Worm (Caenorhabditis elegans) whole organism, L1 larva: ENCODE measurements around the gene K07F5.6.

Experiments
- C04F5.9 ChIP-seq: sonication (generic microtip); optimal IDR thresholded peaks from 2 replicates; lab custom pipeline; 2016; ENCODE audit warnings: missing genetic modification characterization, missing compliant biosample characterization
- C16A3.4 ChIP-seq: fragments of 150-350 bp; optimal IDR thresholded peaks from 2 replicates; lab custom pipeline; 2014; ENCODE audit warnings: missing biosample characterization, missing genetic modification characterization
- C34B4.2 ChIP-seq: sonication (generic microtip); optimal IDR thresholded peaks from 2 replicates; lab custom pipeline; 2017; ENCODE audit warnings: mild to moderate bottlenecking, missing genetic modification characterization, missing compliant biosample characterization
- aha-1 ChIP-seq: fragments of 150-350 bp; optimal IDR thresholded peaks from 2 replicates; lab custom pipeline; 2014; ENCODE audit warnings: missing biosample characterization, missing genetic modification characterization
- blmp-1 ChIP-seq: fragments of 150-350 bp; optimal IDR thresholded peaks from 2 replicates; lab custom pipeline; 2014; ENCODE audit warnings: missing biosample characterization, missing genetic modification characterization
- ceh-63 ChIP-seq: fragments of 200-800 bp; sonication (Bioruptor generic); optimal IDR thresholded peaks from 2 replicates; lab custom pipeline; 2018; ENCODE audit warnings: mild to moderate bottlenecking, missing genetic modification characterization, missing compliant biosample characterization
- ceh-8 ChIP-seq: fragments of 200-800 bp; sonication (Bioruptor generic); optimal IDR thresholded peaks from 2 replicates; lab custom pipeline; 2018; ENCODE audit warnings: mild to moderate bottlenecking, missing genetic modification characterization, moderate library complexity, missing compliant biosample characterization
- ceh-82 ChIP-seq, 3 experiments: fragments of 150-350 bp in 1 of 3; sonication (generic microtip) in 2 of 3; optimal IDR thresholded peaks; 2 replicates each; lab custom pipeline; 2014 to 2017; ENCODE audit warnings: missing biosample characterization in 3 of 3, missing genetic modification characterization in 3 of 3
- ceh-90 ChIP-seq: sonication (generic microtip); optimal IDR thresholded peaks from 2 replicates; lab custom pipeline; 2016; ENCODE audit warnings: missing genetic modification characterization, missing compliant biosample characterization
- dsc-1 ChIP-seq: sonication (generic microtip); optimal IDR thresholded peaks from 2 replicates; lab custom pipeline; 2016; ENCODE audit warnings: mild to moderate bottlenecking, missing genetic modification characterization, missing compliant biosample characterization
- efl-1 ChIP-seq, 4 experiments: fragments of 150-350 bp; optimal IDR thresholded peaks in 3 of 4; peaks in 1 of 4; 1 replicate in 1 of 4; 2 replicates in 3 of 4; lab custom pipeline; 2014; ENCODE audit warnings: missing biosample characterization in 2 of 4, missing genetic modification characterization in 2 of 4, missing genetic modification reagents in 2 of 4
- egl-13 ChIP-seq: sonication (generic microtip); optimal IDR thresholded peaks from 2 replicates; lab custom pipeline; 2016; ENCODE audit warnings: missing genotype, missing genetic modification reagents, missing genetic modification characterization, missing compliant biosample characterization
- egl-27 ChIP-seq, 2 experiments: fragments of 150-350 bp in 1 of 2; sonication (generic microtip); optimal IDR thresholded peaks; 3 replicates each; lab custom pipeline; 2017 to 2018; ENCODE audit warnings: missing biosample characterization in 2 of 2, missing genetic modification characterization in 2 of 2, missing genetic modification reagents in 2 of 2
- elt-3 ChIP-seq, 6 experiments: fragments of 150-350 bp in 1 of 6; sonication (generic microtip); optimal IDR thresholded peaks; 2 replicates each; lab custom pipeline; 2017 to 2018; ENCODE audit warnings: missing biosample characterization in 6 of 6, missing genetic modification characterization in 6 of 6, inconsistent platforms in 1 of 6
- ets-5 ChIP-seq: fragments of 200-800 bp; sonication (Bioruptor generic); IDR thresholded peaks from 2 replicates; pipeline ENCODE4 v1.3.6; 2022; ENCODE audit warnings: missing genetic modification characterization, missing compliant biosample characterization
- hlh-17 ChIP-seq: fragments of 200-800 bp; sonication (Bioruptor generic); optimal IDR thresholded peaks from 2 replicates; lab custom pipeline; 2018; ENCODE audit warnings: missing genetic modification characterization, mild to moderate bottlenecking, missing compliant biosample characterization, moderate library complexity, borderline replicate concordance
- hlh-4 ChIP-seq: sonication (generic microtip); optimal IDR thresholded peaks from 2 replicates; lab custom pipeline; 2016; ENCODE audit warnings: mild to moderate bottlenecking, missing genetic modification characterization, missing compliant biosample characterization
- jun-1 ChIP-seq: fragments of 150-350 bp; optimal IDR thresholded peaks from 2 replicates; lab custom pipeline; 2014; ENCODE audit warnings: missing biosample characterization, missing genetic modification reagents, missing genetic modification characterization
- lin-14 ChIP-seq: fragments of 200-800 bp; sonication (Bioruptor generic); optimal IDR thresholded peaks from 2 replicates; lab custom pipeline; 2018; ENCODE audit warnings: mild to moderate bottlenecking, missing genetic modification characterization, moderate library complexity, missing compliant biosample characterization
- lin-15B ChIP-seq: fragments of 150-350 bp; sonication (generic microtip); optimal IDR thresholded peaks from 3 replicates; lab custom pipeline; 2014; ENCODE audit warnings: missing biosample characterization, missing genetic modification characterization
- lir-3 ChIP-seq: sonication (generic microtip); optimal IDR thresholded peaks from 2 replicates; lab custom pipeline; 2016; ENCODE audit warnings: mild to moderate bottlenecking, missing genetic modification characterization, moderate library complexity, missing compliant biosample characterization; ENCODE audit not compliant: poor library complexity
- mab-9 ChIP-seq: fragments of 200-800 bp; sonication (Bioruptor generic); IDR thresholded peaks from 2 replicates; pipeline ENCODE4 v1.3.6; 2022; ENCODE audit warnings: missing genetic modification reagents, missing genetic modification characterization, missing compliant biosample characterization
- mep-1 ChIP-seq: fragments of 150-350 bp; optimal IDR thresholded peaks from 2 replicates; lab custom pipeline; 2014; ENCODE audit warnings: missing biosample characterization, missing genetic modification characterization
- nhr-11 ChIP-seq: fragments of 150-350 bp; optimal IDR thresholded peaks from 2 replicates; lab custom pipeline; 2014; ENCODE audit warnings: missing biosample characterization, missing genetic modification characterization
- nhr-12 ChIP-seq: sonication (generic microtip); optimal IDR thresholded peaks from 2 replicates; lab custom pipeline; 2017; ENCODE audit warnings: missing biosample characterization, missing genetic modification characterization
- nhr-19 ChIP-seq: fragments of 200-800 bp; sonication (Bioruptor generic); conservative IDR thresholded peaks from 2 replicates; pipeline ENCODE4 v1.3.6; 2022; ENCODE audit warnings: missing genetic modification characterization, missing compliant biosample characterization
- nhr-237 ChIP-seq: fragments of 150-350 bp; optimal IDR thresholded peaks from 2 replicates; lab custom pipeline; 2014; ENCODE audit warnings: missing biosample characterization, missing genetic modification characterization
- nhr-28 ChIP-seq: fragments of 150-350 bp; optimal IDR thresholded peaks from 2 replicates; lab custom pipeline; 2014; ENCODE audit warnings: missing biosample characterization, missing genetic modification characterization
- nhr-47 ChIP-seq: sonication (generic microtip); optimal IDR thresholded peaks from 2 replicates; lab custom pipeline; 2016; ENCODE audit warnings: mild to moderate bottlenecking, missing genetic modification characterization, moderate library complexity, missing compliant biosample characterization
- nhr-71 ChIP-seq: sonication (generic microtip); optimal IDR thresholded peaks from 2 replicates; lab custom pipeline; 2016; ENCODE audit warnings: mild to moderate bottlenecking, missing genetic modification characterization, moderate library complexity, missing compliant biosample characterization
- nhr-77 ChIP-seq: fragments of 150-350 bp; optimal IDR thresholded peaks from 2 replicates; lab custom pipeline; 2014; ENCODE audit warnings: missing biosample characterization, missing genetic modification characterization
- nhr-84 ChIP-seq: sonication (generic microtip); optimal IDR thresholded peaks from 2 replicates; lab custom pipeline; 2017; ENCODE audit warnings: missing biosample characterization, missing genetic modification characterization
- nhr-85 ChIP-seq: sonication (generic microtip); peaks from one replicate; lab custom pipeline; 2016; ENCODE audit warnings: missing genetic modification characterization, inconsistent platforms, missing compliant biosample characterization
- nhr-90 ChIP-seq: sonication (generic microtip); optimal IDR thresholded peaks from 2 replicates; lab custom pipeline; 2016; ENCODE audit warnings: mild to moderate bottlenecking, missing genetic modification characterization, missing compliant biosample characterization; ENCODE audit not compliant: poor library complexity
- pag-3 ChIP-seq: sonication (generic microtip); optimal IDR thresholded peaks from 2 replicates; lab custom pipeline; 2017; ENCODE audit warnings: missing genetic modification characterization, mild to moderate bottlenecking, missing compliant biosample characterization, antibody characterized with exemption, borderline replicate concordance; ENCODE audit not compliant: insufficient read depth
- pax-3 ChIP-seq: fragments of 200-800 bp; sonication (Bioruptor generic); optimal IDR thresholded peaks from 2 replicates; lab custom pipeline; 2018; ENCODE audit warnings: mild to moderate bottlenecking, missing genetic modification characterization, moderate library complexity, missing compliant biosample characterization
- pqm-1 ChIP-seq: sonication (generic microtip); optimal IDR thresholded peaks from 3 replicates; lab custom pipeline; 2017; ENCODE audit warnings: missing biosample characterization, missing genetic modification characterization
- skn-1 ChIP-seq: fragments of 150-350 bp; optimal IDR thresholded peaks from 2 replicates; lab custom pipeline; 2014; ENCODE audit warnings: missing biosample characterization, missing genetic modification characterization
- snpc-4 ChIP-seq: fragments of 150-350 bp; optimal IDR thresholded peaks from 2 replicates; lab custom pipeline; 2014; ENCODE audit warnings: missing biosample characterization, missing genetic modification characterization
- snu-23 ChIP-seq: sonication (generic microtip); optimal IDR thresholded peaks from 2 replicates; lab custom pipeline; 2016; ENCODE audit warnings: missing genetic modification characterization, missing compliant biosample characterization
- sox-4 ChIP-seq: sonication (generic microtip); optimal IDR thresholded peaks from 2 replicates; lab custom pipeline; 2016; ENCODE audit warnings: missing genetic modification characterization, missing compliant biosample characterization
- unc-30 ChIP-seq: sonication (generic microtip); optimal IDR thresholded peaks from 2 replicates; lab custom pipeline; 2017; ENCODE audit warnings: missing biosample characterization, missing genetic modification characterization
- unc-62 ChIP-seq: fragments of 150-350 bp; optimal IDR thresholded peaks from 2 replicates; lab custom pipeline; 2014; ENCODE audit warnings: missing biosample characterization, missing genetic modification reagents, missing genetic modification characterization
- unc-98 ChIP-seq: fragments of 200-800 bp; sonication (Bioruptor generic); IDR thresholded peaks from 2 replicates; pipeline ENCODE4 v1.3.6; 2022; ENCODE audit warnings: missing genetic modification characterization, missing compliant biosample characterization
- xbp-1 ChIP-seq: sonication (generic microtip); optimal IDR thresholded peaks from 2 replicates; lab custom pipeline; 2016; ENCODE audit warnings: missing genetic modification characterization, missing compliant biosample characterization
- zag-1 ChIP-seq: fragments of 150-350 bp; optimal IDR thresholded peaks from 2 replicates; lab custom pipeline; 2014; ENCODE audit warnings: missing biosample characterization, missing genetic modification characterization
- zip-4 ChIP-seq: fragments of 200-800 bp; sonication (Bioruptor generic); optimal IDR thresholded peaks from 2 replicates; lab custom pipeline; 2018; ENCODE audit warnings: mild to moderate bottlenecking, missing genetic modification characterization, moderate library complexity, missing compliant biosample characterization
- ztf-11 ChIP-seq, 2 experiments: sonication (generic microtip); optimal IDR thresholded peaks; 2 replicates each; lab custom pipeline; 2016 to 2017; ENCODE audit warnings: missing genetic modification characterization in 2 of 2, missing biosample characterization in 1 of 2, missing compliant biosample characterization in 1 of 2
- ztf-4 ChIP-seq: fragments of 150-350 bp; optimal IDR thresholded peaks from 2 replicates; lab custom pipeline; 2014; ENCODE audit warnings: missing biosample characterization, missing genetic modification characterization

The K07F5.6 gene

DNA sequence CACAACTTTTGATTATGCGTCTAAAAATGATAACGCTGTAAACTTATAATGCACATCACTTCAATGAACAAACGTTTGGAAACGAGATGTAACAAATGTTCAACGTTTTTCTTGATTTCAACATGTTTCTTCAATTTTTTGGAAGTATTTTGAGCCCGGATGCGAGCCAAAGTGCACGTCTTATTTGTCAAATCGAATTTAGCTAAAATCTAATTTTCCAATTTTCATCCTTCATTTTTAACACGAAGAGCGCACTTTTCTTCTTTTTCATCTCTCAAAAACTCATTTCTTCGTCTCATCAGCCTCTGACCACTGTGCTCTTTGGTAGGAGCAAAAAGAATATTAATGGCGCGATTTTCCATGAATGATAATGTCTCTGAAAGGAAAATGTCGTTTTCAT is 48.2 kb downstream of the K07F5.6 start (continued):
- no peak for TF ChIP-seq nhr-12 (tag; lab: Kevin White, UChicago)
- TF ChIP-seq nhr-77 = no peak
- no peak for TF ChIP-seq mab-9 (GFP tag; lab: Robert Waterston, UW)
- TF ChIP-seq snu-23 (GFP tag; lab: Kevin White, UChicago) = no peak
- no peak for TF ChIP-seq nhr-28
- peak; percentile 71 for TF ChIP-seq lin-14
- TF ChIP-seq nhr-47 = peak; percentile 8
- TF ChIP-seq, all 84 proteins: peak for 8

DNA sequence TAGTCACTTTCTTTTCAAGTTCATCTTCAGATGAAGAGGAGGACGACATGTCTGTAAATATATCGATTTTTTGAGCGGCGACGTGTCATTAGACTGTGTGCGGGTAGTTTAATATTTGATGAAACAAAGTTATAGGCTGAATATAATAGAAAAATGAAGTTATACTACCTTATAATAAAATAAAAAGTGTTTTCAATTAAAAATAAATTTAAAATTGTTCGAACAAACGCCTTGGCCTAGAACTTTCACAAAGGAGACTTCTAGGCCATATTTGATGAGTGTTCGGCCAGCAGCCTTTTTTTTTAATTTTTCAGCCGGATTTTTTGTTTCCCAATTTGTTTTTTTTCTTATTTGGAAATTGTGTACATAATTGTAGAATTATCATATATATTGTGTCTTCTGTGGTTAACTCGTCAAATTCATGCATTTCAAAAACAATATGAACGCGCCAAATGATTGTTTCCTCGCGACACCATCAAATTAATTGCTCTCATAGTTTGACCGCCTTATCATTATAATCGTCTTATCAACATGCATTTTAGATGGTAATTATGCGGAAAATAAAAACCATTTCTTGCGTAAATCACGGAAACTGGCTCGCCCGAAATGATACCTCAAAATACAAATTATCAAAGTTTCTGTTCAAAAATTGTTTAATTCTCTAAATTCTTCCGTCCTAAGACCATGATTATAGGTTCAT is 49.0 kb downstream of the K07F5.6 start, which contains the start of gene T13F2.2:
TSS of gene T13F2.2 (minus strand) at position 51 of the 700 bp plus-strand sequence.
- peak; percentile 63 for TF ChIP-seq lir-3 (tag; lab: Kevin White, UChicago)
- TF ChIP-seq C04F5.9 (tag; lab: Kevin White, UChicago) = no peak
- no peak for TF ChIP-seq aha-1 (tag; lab: Kevin White, UChicago)
- TF ChIP-seq blmp-1 (tag; lab: Kevin White, UChicago) = no peak
- TF ChIP-seq egl-13 = no peak
- TF ChIP-seq dsc-1 = peak; percentile 25
- no peak for TF ChIP-seq nhr-84 (tag; lab: Kevin White, UChicago)
- no peak for TF ChIP-seq nhr-28
- TF ChIP-seq egl-27 (tag; optimal IDR thresholded peaks at IDR 0.05; lab: Kevin White, UChicago) = no peak
- TF ChIP-seq ceh-82 (tag; optimal IDR thresholded peaks at IDR 0.05; lab: Kevin White, UChicago) = no peak
- no peak for TF ChIP-seq jun-1 (tag; lab: Kevin White, UChicago)
- no peak for TF ChIP-seq elt-3 (tag; optimal IDR thresholded peaks at IDR 0.05; lab: Kevin White, UChicago)
- TF ChIP-seq ceh-63 (GFP tag; lab: Kevin White, UChicago) = no peak
- no peak for TF ChIP-seq sox-4 (tag; lab: Kevin White, UChicago)
- no peak for TF ChIP-seq zag-1 (tag; lab: Kevin White, UChicago)
- TF ChIP-seq nhr-90 (tag; lab: Kevin White, UChicago) = peak; percentile 56
- TF ChIP-seq unc-62 (GFP tag; lab: Kevin White, UChicago) = no peak
- TF ChIP-seq ets-5 (GFP tag; lab: Robert Waterston, UW) = no peak
- TF ChIP-seq pax-3 (tag; lab: Kevin White, UChicago) = no peak
- TF ChIP-seq xbp-1 (tag; lab: Kevin White, UChicago) = no peak
- TF ChIP-seq snpc-4 (tag; lab: Kevin White, UChicago) = no peak
- no peak for TF ChIP-seq mep-1 (tag; lab: Kevin White, UChicago)
- no peak for TF ChIP-seq ztf-4 (tag; lab: Kevin White, UChicago)
- TF ChIP-seq nhr-19 (GFP tag; lab: Robert Waterston, UW) = no peak
- TF ChIP-seq unc-30 (tag; lab: Kevin White, UChicago) = no peak
- TF ChIP-seq nhr-11 (tag; lab: Kevin White, UChicago) = no peak
- no peak for TF ChIP-seq skn-1 (tag; lab: Kevin White, UChicago)
- TF ChIP-seq C16A3.4 (tag; lab: Kevin White, UChicago) = no peak
- peak in 1 of 2 experiments; percentile 18 for TF ChIP-seq efl-1 (optimal IDR thresholded peaks at IDR 0.05; lab: Kevin White, UChicago)
- TF ChIP-seq efl-1 (GFP tag; optimal IDR thresholded peaks at IDR 0.05 in 1 of 2; lab: Kevin White, UChicago) = peak in 1 of 2 experiments; percentile 53
- no peak for TF ChIP-seq unc-98 (GFP tag; lab: Robert Waterston, UW)
- no peak for TF ChIP-seq C34B4.2 (tag; lab: Kevin White, UChicago)
- TF ChIP-seq zip-4 (GFP tag; lab: Kevin White, UChicago) = no peak
- TF ChIP-seq hlh-17 (GFP tag; lab: Kevin White, UChicago) = no peak
- no peak for TF ChIP-seq pag-3
- no peak for TF ChIP-seq nhr-47
- TF ChIP-seq nhr-237 (tag; lab: Kevin White, UChicago) = no peak
- TF ChIP-seq ceh-8 = no peak
- TF ChIP-seq lin-15B (tag; lab: Kevin White, UChicago) = no peak
- no peak for TF ChIP-seq nhr-85 (tag; lab: Kevin White, UChicago)
- TF ChIP-seq pqm-1 (tag; lab: Kevin White, UChicago) = no peak
- no peak for TF ChIP-seq hlh-4
- no peak for TF ChIP-seq nhr-12 (tag; lab: Kevin White, UChicago)
- peak; percentile 79 for TF ChIP-seq ceh-90 (tag; lab: Kevin White, UChicago)
- TF ChIP-seq nhr-71 = peak; percentile 24
- no peak for TF ChIP-seq snu-23 (GFP tag; lab: Kevin White, UChicago)
- TF ChIP-seq ztf-11 (tag; optimal IDR thresholded peaks at IDR 0.05; lab: Kevin White, UChicago) = peak in 1 of 2 experiments; percentile 22
